Worm (Caenorhabditis elegans): Measurements from ENCODE around the gene Y49A3A.4.

- no peak for TF ChIP-seq egl-5 (tag; optimal IDR thresholded peaks at IDR 0.05)
- no peak for TF ChIP-seq mdl-1 (tag; optimal IDR thresholded peaks at IDR 0.05)
- no peak for TF ChIP-seq snpc-4 (tag; optimal IDR thresholded peaks at IDR 0.05)
- TF ChIP-seq skn-1 (tag; optimal IDR thresholded peaks at IDR 0.05) = no peak
- TF ChIP-seq ztf-11 (tag; optimal IDR thresholded peaks at IDR 0.05) = no peak
- TF ChIP-seq lin-39 (tag; optimal IDR thresholded peaks at IDR 0.05) = no peak
- TF ChIP-seq elt-1 (tag; optimal IDR thresholded peaks at IDR 0.05) = no peak
- TF ChIP-seq mml-1 (tag; optimal IDR thresholded peaks at IDR 0.05) = no peak
- TF ChIP-seq nhr-23 (tag; optimal IDR thresholded peaks at IDR 0.05) = no peak
- no peak for TF ChIP-seq nhr-237 (tag; optimal IDR thresholded peaks at IDR 0.05)
- no peak for TF ChIP-seq nhr-76 (tag; optimal IDR thresholded peaks at IDR 0.05)
- no peak for TF ChIP-seq ama-1 (optimal IDR thresholded peaks at IDR 0.05)
Measured at ce11 chrV:14361973-14362372, 3.3 kb upstream of the Y49A3A.4 start.
